Worm (Caenorhabditis elegans): ENCODE data around the gene clec-222.

DNA sequence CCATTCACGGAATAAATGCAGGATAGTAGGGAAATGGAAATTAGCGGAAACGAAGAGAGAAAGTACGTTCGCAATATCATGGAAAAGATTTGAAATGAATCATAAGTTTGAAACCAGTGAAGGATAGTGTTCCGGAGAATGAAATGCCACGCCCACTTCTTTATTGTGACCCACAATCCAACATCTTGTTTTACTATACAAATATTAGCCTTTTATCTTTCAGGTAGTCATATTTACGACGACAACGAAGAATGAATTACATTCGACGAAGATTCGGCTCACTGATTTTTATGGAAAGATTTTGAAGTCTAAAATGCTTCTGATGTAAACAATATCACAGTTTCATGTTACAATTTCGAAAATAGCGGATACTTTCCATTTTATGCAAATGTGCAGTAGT lies 45.6 kb downstream of the clec-222 start, which contains the start of gene cutl-18:
- TF ChIP-seq dox-1 (GFP tag; IDR thresholded peaks at IDR 0.05) (no peak), unc-62 (GFP tag; optimal IDR thresholded peaks at IDR 0.05) (no peak), lin-40 (tag; optimal IDR thresholded peaks at IDR 0.05) (no peak), lin-35 (GFP tag; optimal IDR thresholded peaks at IDR 0.05) (no peak), rec-8 (tag; optimal IDR thresholded peaks at IDR 0.05) (no peak), lag-1 (GFP tag; IDR thresholded peaks at IDR 0.05) (no peak), Y95B8A.8 (GFP tag; IDR thresholded peaks at IDR 0.05) (no peak)

Data from whole organism, young adult.